Worm (Caenorhabditis elegans): ENCODE data around the gene F41C3.2.

F41C3.2 gene

ce11 chrII:4759835-4760234 is 10.1 kb downstream of the F41C3.2 start:
- TF ChIP-seq ref-1 (GFP tag; conservative IDR thresholded peaks at IDR 0.05) (no peak), cog-1 (tag; optimal IDR thresholded peaks at IDR 0.05) (no peak), flt-1 (GFP tag; IDR thresholded peaks at IDR 0.05) (no peak), ztf-23 (GFP tag; IDR thresholded peaks at IDR 0.05) (no peak), tab-1 (GFP tag; IDR thresholded peaks at IDR 0.05) (no peak), ztf-29 (GFP tag; IDR thresholded peaks at IDR 0.05) (no peak), med-1 (GFP tag; optimal IDR thresholded peaks at IDR 0.05; ENCODE audit: insufficient read depth) (no peak), T22C8.4 (GFP tag; IDR thresholded peaks at IDR 0.05) (no peak), klf-2 (GFP tag; conservative IDR thresholded peaks at IDR 0.05) (no peak)

DNA sequence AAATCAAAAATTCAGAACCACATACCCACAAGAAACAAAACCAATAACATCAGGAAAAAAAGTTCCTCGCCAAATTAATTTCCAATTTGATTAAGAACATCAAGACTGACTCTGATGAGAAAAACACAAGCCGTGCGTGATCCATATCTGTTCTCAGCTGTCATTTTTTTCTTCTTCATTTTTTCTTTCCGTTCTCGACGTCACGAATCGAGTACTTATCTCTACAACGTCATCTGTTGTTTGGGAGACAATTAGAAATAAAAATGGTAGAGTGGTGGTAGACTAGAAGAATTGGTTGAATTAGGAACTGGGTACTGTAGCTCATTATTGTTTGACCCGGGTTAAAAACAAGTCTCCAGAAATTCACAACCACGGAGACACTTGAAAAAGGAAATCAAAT is 11.3 kb downstream of the F41C3.2 start:
- TF ChIP-seq cog-1 (tag; optimal IDR thresholded peaks at IDR 0.05) (no peak), klf-2 (GFP tag; conservative IDR thresholded peaks at IDR 0.05) (no peak), T22C8.4 (GFP tag; IDR thresholded peaks at IDR 0.05) (no peak), ztf-29 (GFP tag; IDR thresholded peaks at IDR 0.05) (no peak), med-1 (GFP tag; optimal IDR thresholded peaks at IDR 0.05; ENCODE audit: insufficient read depth) (no peak), ztf-23 (GFP tag; IDR thresholded peaks at IDR 0.05) (no peak), ref-1 (GFP tag; conservative IDR thresholded peaks at IDR 0.05) (no peak), tab-1 (GFP tag; IDR thresholded peaks at IDR 0.05) (no peak), flt-1 (GFP tag; IDR thresholded peaks at IDR 0.05) (no peak)

ce11 chrII:4762574-4763285 is 13.0 kb downstream of the F41C3.2 start, which contains the start of gene F26G1.2:
Gene F26G1.2 (plus strand): TSS chrII:4763081.
- TF ChIP-seq ztf-23 (GFP tag; IDR thresholded peaks at IDR 0.05): no peak

ce11 chrII:4766284-4766683 is 16.5 kb downstream of the F41C3.2 start, which contains the start of gene ttm-2:
Gene ttm-2 (minus strand): TSS chrII:4766384.
- TF ChIP-seq ref-1 (GFP tag; conservative IDR thresholded peaks at IDR 0.05) (no peak), klf-2 (GFP tag; conservative IDR thresholded peaks at IDR 0.05) (no peak), flt-1 (GFP tag; IDR thresholded peaks at IDR 0.05) (no peak), ztf-23 (GFP tag; IDR thresholded peaks at IDR 0.05) (no peak), T22C8.4 (GFP tag; IDR thresholded peaks at IDR 0.05) (no peak)

DNA sequence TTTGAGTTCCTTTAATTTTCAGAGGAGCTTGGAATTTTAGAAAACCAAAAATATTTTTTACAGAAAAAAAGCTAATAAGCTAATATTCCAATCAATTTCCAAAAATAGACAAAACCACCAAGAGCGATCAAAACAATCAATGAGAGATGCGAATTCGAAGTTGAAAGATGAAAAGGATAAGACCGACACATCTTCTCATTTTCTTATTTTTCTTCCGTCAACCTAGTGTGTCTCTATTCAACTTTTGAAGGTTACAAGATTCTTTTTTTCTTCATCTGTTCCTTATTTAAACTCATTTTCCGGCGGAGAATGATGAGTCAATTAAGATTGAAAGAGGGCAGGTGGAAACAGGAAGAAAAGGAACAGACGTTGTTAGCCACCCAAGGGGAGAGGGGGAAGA is 17.8 kb downstream of the F41C3.2 start:
- TF ChIP-seq ref-1 (GFP tag; conservative IDR thresholded peaks at IDR 0.05): no peak

DNA sequence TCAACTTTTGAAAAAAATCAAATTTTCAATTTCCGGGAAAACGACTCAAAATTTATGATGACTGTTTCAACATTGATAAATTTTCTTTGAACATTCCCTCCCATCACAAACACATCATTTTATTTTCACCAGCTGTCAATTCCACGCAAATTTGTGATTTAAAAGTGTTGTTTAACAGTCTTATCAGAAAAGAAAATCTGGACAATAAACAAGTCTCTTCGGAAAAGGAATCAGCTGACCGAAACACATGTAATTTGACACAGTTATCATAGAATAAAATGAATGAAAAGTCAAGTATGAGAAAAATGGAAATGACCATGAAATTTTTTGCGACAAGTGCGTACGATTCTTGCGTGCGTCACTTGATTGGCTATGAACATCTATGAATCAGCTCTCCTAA is 19.3 kb downstream of the F41C3.2 start:
- no peak for TF ChIP-seq tab-1 (GFP tag; IDR thresholded peaks at IDR 0.05)
- no peak for TF ChIP-seq ztf-29 (GFP tag; IDR thresholded peaks at IDR 0.05)
- TF ChIP-seq flt-1 (GFP tag; IDR thresholded peaks at IDR 0.05): no peak
- TF ChIP-seq med-1 (GFP tag; optimal IDR thresholded peaks at IDR 0.05; ENCODE audit: insufficient read depth): no peak
- no peak for TF ChIP-seq ztf-23 (GFP tag; IDR thresholded peaks at IDR 0.05)
- no peak for TF ChIP-seq cog-1 (tag; optimal IDR thresholded peaks at IDR 0.05)
- no peak for TF ChIP-seq klf-2 (GFP tag; conservative IDR thresholded peaks at IDR 0.05)
- TF ChIP-seq ref-1 (GFP tag; conservative IDR thresholded peaks at IDR 0.05): no peak
- no peak for TF ChIP-seq T22C8.4 (GFP tag; IDR thresholded peaks at IDR 0.05)

- no peak for TF ChIP-seq cog-1 (tag; optimal IDR thresholded peaks at IDR 0.05)
- no peak for TF ChIP-seq tab-1 (GFP tag; IDR thresholded peaks at IDR 0.05)
- no peak for TF ChIP-seq med-1 (GFP tag; optimal IDR thresholded peaks at IDR 0.05; ENCODE audit: insufficient read depth)
- no peak for TF ChIP-seq ref-1 (GFP tag; conservative IDR thresholded peaks at IDR 0.05)
- TF ChIP-seq ztf-23 (GFP tag; IDR thresholded peaks at IDR 0.05): no peak
- no peak for TF ChIP-seq flt-1 (GFP tag; IDR thresholded peaks at IDR 0.05)
- TF ChIP-seq klf-2 (GFP tag; conservative IDR thresholded peaks at IDR 0.05): no peak
- no peak for TF ChIP-seq ztf-29 (GFP tag; IDR thresholded peaks at IDR 0.05)
- no peak for TF ChIP-seq T22C8.4 (GFP tag; IDR thresholded peaks at IDR 0.05)
Observed at ce11 chrII:4769886-4770285, 20.1 kb downstream of the F41C3.2 start.

DNA sequence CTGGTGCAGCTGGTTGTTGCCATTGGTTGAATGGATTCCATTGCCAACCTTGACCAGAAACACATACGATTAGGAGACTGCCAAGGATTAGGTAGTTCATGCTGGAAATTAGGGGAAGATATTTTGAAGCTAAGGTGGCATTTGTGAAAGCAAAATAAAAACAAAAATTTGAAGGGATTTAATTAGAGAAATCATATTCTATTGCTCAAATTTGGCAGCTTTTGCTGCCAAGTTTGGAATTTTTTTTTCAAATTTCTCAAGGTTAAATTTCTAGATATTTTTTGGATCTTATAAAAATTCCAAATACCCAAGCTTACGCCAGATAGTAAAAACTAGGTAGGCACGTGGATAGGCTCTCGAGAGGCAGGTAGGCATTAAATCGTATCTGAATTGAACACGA is 21.5 kb downstream of the F41C3.2 start, which contains the start of gene F26G1.5:
TSS of gene F26G1.5 (minus strand) at position 101 of the 400 bp plus-strand sequence.
- no peak for TF ChIP-seq T22C8.4 (GFP tag; IDR thresholded peaks at IDR 0.05)
- TF ChIP-seq cog-1 (tag; optimal IDR thresholded peaks at IDR 0.05): no peak
- no peak for TF ChIP-seq flt-1 (GFP tag; IDR thresholded peaks at IDR 0.05)
- no peak for TF ChIP-seq ref-1 (GFP tag; conservative IDR thresholded peaks at IDR 0.05)

ce11 chrII:4772441-4772840 is 22.7 kb downstream of the F41C3.2 start:
- no peak for TF ChIP-seq flt-1 (GFP tag; IDR thresholded peaks at IDR 0.05)
- TF ChIP-seq ztf-23 (GFP tag; IDR thresholded peaks at IDR 0.05): no peak
- TF ChIP-seq ref-1 (GFP tag; conservative IDR thresholded peaks at IDR 0.05): no peak
- no peak for TF ChIP-seq ztf-29 (GFP tag; IDR thresholded peaks at IDR 0.05)
- TF ChIP-seq tab-1 (GFP tag; IDR thresholded peaks at IDR 0.05): no peak
- TF ChIP-seq T22C8.4 (GFP tag; IDR thresholded peaks at IDR 0.05): no peak
- TF ChIP-seq med-1 (GFP tag; optimal IDR thresholded peaks at IDR 0.05; ENCODE audit: insufficient read depth): no peak
- TF ChIP-seq klf-2 (GFP tag; conservative IDR thresholded peaks at IDR 0.05): no peak
- no peak for TF ChIP-seq cog-1 (tag; optimal IDR thresholded peaks at IDR 0.05)

ce11 chrII:4773891-4774432 is 24.2 kb downstream of the F41C3.2 start, which contains the start of the genes F26G1.9 and F26G1.10:
Gene F26G1.9 (minus strand): TSS chrII:4773991.
Gene F26G1.10 (plus strand): TSS chrII:4774382.
- TF ChIP-seq T22C8.4 (GFP tag; IDR thresholded peaks at IDR 0.05): no peak
- TF ChIP-seq flt-1 (GFP tag; IDR thresholded peaks at IDR 0.05): no peak
- no peak for TF ChIP-seq tab-1 (GFP tag; IDR thresholded peaks at IDR 0.05)
- TF ChIP-seq klf-2 (GFP tag; conservative IDR thresholded peaks at IDR 0.05): no peak
- TF ChIP-seq cog-1 (tag; optimal IDR thresholded peaks at IDR 0.05): no peak
- TF ChIP-seq ztf-29 (GFP tag; IDR thresholded peaks at IDR 0.05): no peak
- no peak for TF ChIP-seq ztf-23 (GFP tag; IDR thresholded peaks at IDR 0.05)
- TF ChIP-seq med-1 (GFP tag; optimal IDR thresholded peaks at IDR 0.05; ENCODE audit: insufficient read depth): no peak
- TF ChIP-seq ref-1 (GFP tag; conservative IDR thresholded peaks at IDR 0.05): no peak

All from whole organism, midembryonic.